Fruit fly (Drosophila melanogaster) whole organism, embryonic: ENCODE data around the gene CG9498.
A peak's percentile ranks its signal among the peaks of the same experiment; 100 is the strongest.

Source experiments
- Atf6 ChIP-seq: fragments of 200-800 bp; sonication (Bioruptor generic); IDR thresholded peaks from 2 replicates; pipeline ENCODE4 v1.3.6; 2022; ENCODE audit warnings: missing biosample characterization, missing genetic modification characterization
- CG10654 ChIP-seq: fragments of 200-800 bp; sonication (Bioruptor generic); optimal IDR thresholded peaks from 2 replicates; lab custom pipeline; 2016; ENCODE audit warnings: missing biosample characterization, missing genetic modification characterization
- CG10979 ChIP-seq: fragments of 200-800 bp; sonication (Bioruptor generic); optimal IDR thresholded peaks from 2 replicates; lab custom pipeline; 2018; ENCODE audit warnings: missing biosample characterization, mild to moderate bottlenecking, missing genetic modification characterization, moderate library complexity
- CG12219 ChIP-seq: fragments of 200-800 bp; sonication (Bioruptor generic); optimal IDR thresholded peaks from 3 replicates; lab custom pipeline; 2018; ENCODE audit warnings: missing biosample characterization, mild to moderate bottlenecking, missing genetic modification characterization
- CG12236 ChIP-seq: fragments of 200-800 bp; sonication (Bioruptor generic); optimal IDR thresholded peaks from 2 replicates; lab custom pipeline; 2016; ENCODE audit warnings: missing biosample characterization, missing genetic modification characterization
- CG12744 ChIP-seq: fragments of 200-800 bp; sonication (Bioruptor generic); optimal IDR thresholded peaks from 2 replicates; lab custom pipeline; 2016; ENCODE audit warnings: missing biosample characterization, missing genetic modification characterization
- CG13123 ChIP-seq: fragments of 200-800 bp; sonication (Bioruptor generic); optimal IDR thresholded peaks from 2 replicates; lab custom pipeline; 2016; ENCODE audit warnings: missing biosample characterization, missing genetic modification characterization
- CG13894 ChIP-seq: fragments of 200-800 bp; sonication (Bioruptor generic); optimal IDR thresholded peaks from 3 replicates; lab custom pipeline; 2018; ENCODE audit warnings: missing biosample characterization, mild to moderate bottlenecking, missing genetic modification characterization, moderate library complexity
- CG15011 ChIP-seq: fragments of 200-800 bp; sonication (Bioruptor generic); optimal IDR thresholded peaks from 3 replicates; lab custom pipeline; 2018; ENCODE audit warnings: missing biosample characterization, mild to moderate bottlenecking, missing genetic modification characterization
- CG15601 ChIP-seq: fragments of 200-800 bp; sonication (Bioruptor generic); optimal IDR thresholded peaks from 3 replicates; lab custom pipeline; 2019; ENCODE audit warnings: missing biosample characterization, mild to moderate bottlenecking, missing genetic modification characterization, moderate library complexity
- CG16813 ChIP-seq: fragments of 200-800 bp; sonication (Bioruptor generic); IDR thresholded peaks from 3 replicates; pipeline ENCODE4 v1.3.6; 2022; ENCODE audit warnings: missing biosample characterization, missing genetic modification characterization; ENCODE audit not compliant: partially characterized antibody
- CG16815 ChIP-seq: fragments of 200-800 bp; sonication (Bioruptor generic); optimal IDR thresholded peaks from 3 replicates; lab custom pipeline; 2017; ENCODE audit warnings: missing biosample characterization, mild to moderate bottlenecking, missing genetic modification characterization
- CG17186 ChIP-seq: fragments of 200-800 bp; sonication (Bioruptor generic); optimal IDR thresholded peaks from 3 replicates; lab custom pipeline; 2017; ENCODE audit warnings: missing biosample characterization, missing genetic modification reagents, missing genetic modification characterization
- CG18619 ChIP-seq: fragments of 200-800 bp; sonication (Bioruptor generic); optimal IDR thresholded peaks from 3 replicates; lab custom pipeline; 2017; ENCODE audit warnings: missing biosample characterization, mild to moderate bottlenecking, missing genetic modification characterization
- CG18764 ChIP-seq: fragments of 200-800 bp; sonication (Bioruptor generic); optimal IDR thresholded peaks from 3 replicates; lab custom pipeline; 2016; ENCODE audit warnings: missing biosample characterization, missing genetic modification characterization
- CG2712 ChIP-seq: fragments of 200-800 bp; optimal IDR thresholded peaks from 3 replicates; lab custom pipeline; 2019; ENCODE audit warnings: missing biosample characterization, mild to moderate bottlenecking, missing genetic modification characterization, moderate library complexity
- CG4707 ChIP-seq: fragments of 200-800 bp; sonication (Bioruptor generic); optimal IDR thresholded peaks from 2 replicates; lab custom pipeline; 2018; ENCODE audit warnings: missing biosample characterization, mild to moderate bottlenecking, missing genetic modification characterization, moderate library complexity
- CG4820 ChIP-seq: fragments of 200-800 bp; sonication (Bioruptor generic); optimal IDR thresholded peaks from 3 replicates; lab custom pipeline; 2016; ENCODE audit warnings: missing biosample characterization, missing genetic modification characterization
- CG6689 ChIP-seq: fragments of 200-800 bp; sonication (Bioruptor generic); IDR thresholded peaks from 2 replicates; pipeline ENCODE4 v1.3.6; 2022; ENCODE audit warnings: missing biosample characterization, missing genetic modification characterization
- CG8924 ChIP-seq: fragments of 200-800 bp; optimal IDR thresholded peaks from 3 replicates; lab custom pipeline; 2019; ENCODE audit warnings: missing biosample characterization, mild to moderate bottlenecking, missing genetic modification characterization, moderate library complexity
- CTCF ChIP-seq: fragments of 200-800 bp; sonication (Bioruptor generic); optimal IDR thresholded peaks from 2 replicates; lab custom pipeline; 2017; ENCODE audit warnings: missing biosample characterization, mild to moderate bottlenecking, missing genetic modification characterization, moderate library complexity
- Camta ChIP-seq: fragments of 200-800 bp; sonication (Bioruptor generic); optimal IDR thresholded peaks from 2 replicates; lab custom pipeline; 2016; ENCODE audit warnings: missing biosample characterization, missing genetic modification characterization
- Dp ChIP-seq: fragments of 200-800 bp; sonication (Bioruptor generic); optimal IDR thresholded peaks from 2 replicates; lab custom pipeline; 2018; ENCODE audit warnings: missing biosample characterization, mild to moderate bottlenecking, missing genetic modification characterization, moderate library complexity
- Hand ChIP-seq: fragments of 200-800 bp; sonication (Bioruptor generic); optimal IDR thresholded peaks from 2 replicates; lab custom pipeline; 2017; ENCODE audit warnings: mild to moderate bottlenecking, missing biosample characterization, missing genetic modification reagents, missing genetic modification characterization
- Lpt ChIP-seq: fragments of >200 bp; optimal IDR thresholded peaks from 2 replicates; lab custom pipeline; 2018; ENCODE audit warnings: missing biosample characterization, missing genetic modification characterization
- Mad ChIP-seq: fragments of 200-800 bp; sonication (Bioruptor generic); optimal IDR thresholded peaks from 2 replicates; lab custom pipeline; 2016; ENCODE audit warnings: missing biosample characterization, missing genetic modification characterization
- Myb ChIP-seq: fragments of 200-800 bp; sonication (Bioruptor generic); optimal IDR thresholded peaks from 2 replicates; lab custom pipeline; 2016; ENCODE audit warnings: missing biosample characterization, missing genetic modification characterization
- Oli ChIP-seq: fragments of 200-800 bp; sonication (Bioruptor generic); optimal IDR thresholded peaks from 2 replicates; lab custom pipeline; 2018; ENCODE audit warnings: missing biosample characterization, mild to moderate bottlenecking, missing genetic modification characterization, moderate library complexity
- Optix ChIP-seq: fragments of 200-800 bp; sonication (Bioruptor generic); IDR thresholded peaks from 3 replicates; pipeline ENCODE4 v1.3.6; 2022; ENCODE audit warnings: missing biosample characterization, missing genetic modification characterization
- Six4 ChIP-seq: fragments of 200-800 bp; sonication (Bioruptor generic); optimal IDR thresholded peaks from 2 replicates; lab custom pipeline; 2016; ENCODE audit warnings: missing biosample characterization, missing genetic modification characterization
- Sox102F ChIP-seq: fragments of 200-800 bp; sonication (Bioruptor generic); optimal IDR thresholded peaks from 2 replicates; lab custom pipeline; 2018; ENCODE audit warnings: missing biosample characterization, mild to moderate bottlenecking, missing genetic modification characterization, moderate library complexity
- TFAM ChIP-seq: fragments of 200-800 bp; sonication (Bioruptor generic); optimal IDR thresholded peaks from 2 replicates; lab custom pipeline; 2017; ENCODE audit warnings: missing biosample characterization, missing genetic modification characterization, inconsistent platforms
- bsh ChIP-seq, 2 experiments: fragments of 200-800 bp; sonication (Bioruptor generic); optimal IDR thresholded peaks; 2 replicates each; lab custom pipeline; 2017 to 2018; ENCODE audit warnings: mild to moderate bottlenecking in 2 of 2, missing biosample characterization in 2 of 2, missing genetic modification characterization in 2 of 2, moderate library complexity in 1 of 2
- cg ChIP-seq: fragments of 200-800 bp; sonication (Bioruptor generic); optimal IDR thresholded peaks from 3 replicates; lab custom pipeline; 2019; ENCODE audit warnings: missing biosample characterization, mild to moderate bottlenecking, missing genetic modification characterization, moderate library complexity
- croc ChIP-seq: fragments of 200-800 bp; sonication (Bioruptor generic); conservative IDR thresholded peaks from 3 replicates; pipeline ENCODE4 v1.3.6; 2022; ENCODE audit warnings: missing biosample characterization, missing genetic modification characterization
- crol ChIP-seq: fragments of 200-800 bp; sonication (Bioruptor generic); IDR thresholded peaks from 2 replicates; pipeline ENCODE4 v1.3.6; 2022; ENCODE audit warnings: missing biosample characterization, missing genetic modification characterization
- dmrt11E ChIP-seq: fragments of 200-800 bp; sonication (Bioruptor generic); optimal IDR thresholded peaks from 3 replicates; lab custom pipeline; 2018; ENCODE audit warnings: missing biosample characterization, mild to moderate bottlenecking, missing genetic modification characterization, moderate library complexity
- dmrt99B ChIP-seq: fragments of 200-800 bp; sonication (Bioruptor generic); optimal IDR thresholded peaks from 2 replicates; lab custom pipeline; 2018; ENCODE audit warnings: missing biosample characterization, mild to moderate bottlenecking, missing genetic modification characterization, moderate library complexity
- fd3F ChIP-seq: fragments of 200-800 bp; sonication (Bioruptor generic); optimal IDR thresholded peaks from 2 replicates; lab custom pipeline; 2018; ENCODE audit warnings: missing biosample characterization, mild to moderate bottlenecking, missing genetic modification characterization, moderate library complexity
- gsb-n ChIP-seq: fragments of 200-800 bp; sonication (Bioruptor generic); optimal IDR thresholded peaks from 3 replicates; lab custom pipeline; 2018; ENCODE audit warnings: missing biosample characterization, mild to moderate bottlenecking, missing genetic modification characterization
- gt ChIP-seq: fragments of 200-800 bp; sonication (Bioruptor generic); IDR thresholded peaks from 2 replicates; pipeline ENCODE4 v1.3.6; 2022; ENCODE audit warnings: missing biosample characterization, missing genetic modification characterization
- hth ChIP-seq: fragments of >200 bp; optimal IDR thresholded peaks from 2 replicates; lab custom pipeline; 2017; ENCODE audit warnings: inconsistent platforms
- jing ChIP-seq: fragments of 200-800 bp; sonication (Bioruptor generic); optimal IDR thresholded peaks from 2 replicates; lab custom pipeline; 2018; ENCODE audit warnings: missing biosample characterization, mild to moderate bottlenecking, missing genetic modification characterization
- kni ChIP-seq: fragments of 200-800 bp; sonication (Bioruptor generic); optimal IDR thresholded peaks from 3 replicates; lab custom pipeline; 2017; ENCODE audit warnings: mild to moderate bottlenecking, missing biosample characterization, missing genetic modification reagents, missing genetic modification characterization
- lilli ChIP-seq: fragments of 200-800 bp; sonication (Bioruptor generic); optimal IDR thresholded peaks from 3 replicates; lab custom pipeline; 2016; ENCODE audit warnings: missing biosample characterization, missing genetic modification characterization
- pb ChIP-seq: fragments of 200-800 bp; sonication (Bioruptor generic); optimal IDR thresholded peaks from 3 replicates; lab custom pipeline; 2016; ENCODE audit warnings: missing biosample characterization, missing genetic modification characterization
- pnt ChIP-seq: fragments of 200-800 bp; sonication (Bioruptor generic); optimal IDR thresholded peaks from 3 replicates; lab custom pipeline; 2016; ENCODE audit warnings: missing biosample characterization, missing genetic modification characterization
- scrt ChIP-seq: fragments of 200-800 bp; sonication (Bioruptor generic); optimal IDR thresholded peaks from 2 replicates; lab custom pipeline; 2018; ENCODE audit warnings: missing biosample characterization, mild to moderate bottlenecking, missing genetic modification characterization, moderate library complexity
- tna ChIP-seq: fragments of 200-800 bp; sonication (Bioruptor generic); IDR thresholded peaks from 2 replicates; pipeline ENCODE4 v1.3.6; 2022; ENCODE audit warnings: missing biosample characterization, missing genetic modification characterization; ENCODE audit not compliant: partially characterized antibody
- vfl ChIP-seq: fragments of 200-800 bp; sonication (Bioruptor generic); optimal IDR thresholded peaks from 2 replicates; lab custom pipeline; 2016; ENCODE audit warnings: missing biosample characterization, missing genetic modification characterization

Gene CG9498

DNA sequence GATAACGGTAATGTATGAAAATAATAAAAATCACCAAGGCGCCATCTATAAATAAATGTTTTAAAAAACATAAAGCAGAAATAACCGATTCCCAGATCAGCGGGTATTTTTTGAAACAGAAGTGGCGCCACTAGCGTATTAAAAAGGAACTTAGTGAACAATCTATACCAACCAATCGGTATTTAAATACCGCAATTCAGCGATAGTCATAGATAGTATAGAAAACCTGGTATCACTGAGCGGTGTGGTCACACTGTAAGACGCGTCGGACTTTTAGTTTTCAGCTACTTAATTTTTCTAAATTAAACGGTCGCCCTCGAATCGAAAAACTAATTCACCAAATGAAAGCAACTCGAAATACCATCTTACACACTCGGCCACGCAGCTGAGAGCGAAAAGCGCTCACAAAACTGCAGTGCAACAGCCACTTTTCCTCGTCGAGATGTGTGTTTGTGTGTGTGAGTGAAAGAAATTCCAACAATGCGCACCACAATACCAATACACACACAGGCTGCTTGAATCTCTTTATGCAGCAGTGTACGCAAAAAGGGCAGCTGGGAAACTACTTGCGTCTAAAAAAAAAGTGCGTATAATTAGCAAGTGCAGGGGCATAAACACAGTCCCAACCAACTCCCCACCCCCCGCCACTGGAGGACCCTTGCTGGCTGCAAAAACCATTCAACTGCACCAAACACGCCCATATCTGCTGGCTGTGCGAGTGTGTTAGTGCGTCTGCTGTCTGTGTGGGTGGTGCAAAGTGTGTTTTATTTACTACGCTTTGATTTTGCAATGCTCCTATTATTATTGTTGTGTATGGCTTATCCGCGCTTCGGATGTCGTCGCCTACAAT is 27.1 kb downstream of the CG9498 start, which contains the start of gene PDZ-GEF (continued):
- TF ChIP-seq Hand (GFP tag; lab: Kevin White, UChicago) (peak; percentile 10), scrt (GFP tag; lab: Kevin White, UChicago) (peak; percentile 33), CG15601 (tag; lab: Kevin White, UChicago) (peak; percentile 57), CG4820 (GFP tag; lab: Kevin White, UChicago) (peak; percentile 46), pb (no peak), CG10979 (tag; lab: Kevin White, UChicago) (peak; percentile 79), CG4707 (GFP tag; lab: Kevin White, UChicago) (peak; percentile 32), Oli (tag; lab: Kevin White, UChicago) (no peak), bsh (GFP tag; optimal IDR thresholded peaks at IDR 0.05; lab: Kevin White, UChicago) (peak in 1 of 2 experiments; percentile 47), lilli (GFP tag; lab: Kevin White, UChicago) (peak; percentile 65), gt (GFP tag; lab: Robert Waterston, UW) (no peak), CG17186 (GFP tag; lab: Kevin White, UChicago) (no peak), CTCF (GFP tag; lab: Kevin White, UChicago) (peak; percentile 98), CG10654 (GFP tag; lab: Kevin White, UChicago) (peak; percentile 22), Lpt (GFP tag; lab: Kevin White, UChicago) (no peak), CG12219 (GFP tag; lab: Kevin White, UChicago) (no peak), Mad (GFP tag; lab: Kevin White, UChicago) (peak; percentile 33), dmrt11E (peak; percentile 50), vfl (GFP tag; lab: Kevin White, UChicago) (no peak), CG15011 (no peak), croc (GFP tag; lab: Robert Waterston, UW) (no peak), gsb-n (tag; lab: Kevin White, UChicago) (no peak), crol (GFP tag; lab: Robert Waterston, UW) (no peak), CG16815 (GFP tag; lab: Kevin White, UChicago) (no peak), CG18619 (GFP tag; lab: Kevin White, UChicago) (peak; percentile 14), CG16813 (peak; percentile 41; the same call in 1 of the 3 replicates), tna (no peak), Six4 (GFP tag; lab: Kevin White, UChicago) (peak; percentile 4), dmrt99B (no peak), Myb (peak; percentile 82), jing (GFP tag; lab: Kevin White, UChicago) (no peak), CG13123 (peak; percentile 20), CG8924 (no peak), pnt (GFP tag; lab: Kevin White, UChicago) (peak; percentile 32), hth (lab: Kevin White, UChicago) (no peak), Sox102F (GFP tag; lab: Kevin White, UChicago) (no peak), Optix (GFP tag; lab: Robert Waterston, UW) (no peak), CG18764 (GFP tag; lab: Kevin White, UChicago) (peak; percentile 7), CG12236 (GFP tag; lab: Kevin White, UChicago) (peak; percentile 19), Dp (GFP tag; lab: Kevin White, UChicago) (peak; percentile 68), Camta (GFP tag; lab: Kevin White, UChicago) (peak; percentile 39), CG6689 (GFP tag; lab: Robert Waterston, UW) (peak; percentile 30), fd3F (GFP tag; lab: Kevin White, UChicago) (peak; percentile 5), kni (GFP tag; lab: Kevin White, UChicago) (no peak), Atf6 (no peak), CG2712 (tag; lab: Kevin White, UChicago) (peak; percentile 67), TFAM (no peak), CG12744 (GFP tag; lab: Kevin White, UChicago) (no peak), cg (GFP tag; lab: Kevin White, UChicago) (peak; percentile 99), CG13894 (tag; lab: Kevin White, UChicago) (no peak)
